Worm (Caenorhabditis elegans) whole organism, L2 larva: Measurements from ENCODE around the gene Y39H10B.3.
A peak's percentile ranks its signal among the peaks of the same experiment; 100 is the strongest.

Experiments
- C34F6.9 ChIP-seq: fragments of 150-350 bp; optimal IDR thresholded peaks from 2 replicates; lab custom pipeline; 2014; ENCODE audit warnings: missing biosample characterization, missing genetic modification characterization
- F13H6.1 ChIP-seq: sonication (generic microtip); optimal IDR thresholded peaks from 2 replicates; lab custom pipeline; 2016; ENCODE audit warnings: missing genetic modification characterization, missing compliant biosample characterization
- R02D3.7 ChIP-seq: fragments of 150-350 bp; optimal IDR thresholded peaks from 2 replicates; lab custom pipeline; 2014; ENCODE audit warnings: missing biosample characterization, missing genetic modification characterization
- Y55F3AM.14 ChIP-seq: fragments of 200-800 bp; sonication (Bioruptor generic); optimal IDR thresholded peaks from 2 replicates; lab custom pipeline; 2018; ENCODE audit warnings: mild to moderate bottlenecking, missing genetic modification characterization, missing compliant biosample characterization
- ZK546.5 ChIP-seq: sonication (generic microtip); optimal IDR thresholded peaks from 2 replicates; lab custom pipeline; 2017; ENCODE audit warnings: missing biosample characterization, missing genetic modification characterization
- alr-1 ChIP-seq: fragments of 150-350 bp; optimal IDR thresholded peaks from 2 replicates; lab custom pipeline; 2014; ENCODE audit warnings: missing biosample characterization, missing genetic modification characterization
- aly-2 ChIP-seq: fragments of 150-350 bp; optimal IDR thresholded peaks from 2 replicates; lab custom pipeline; 2014; ENCODE audit warnings: missing biosample characterization, missing genetic modification characterization
- ama-1 ChIP-seq: fragments of 150-350 bp; optimal IDR thresholded peaks from 2 replicates; lab custom pipeline; 2018; ENCODE audit warnings: inconsistent platforms
- blmp-1 ChIP-seq: sonication (generic microtip); optimal IDR thresholded peaks from 2 replicates; lab custom pipeline; 2017; ENCODE audit warnings: missing genetic modification characterization, mild to moderate bottlenecking, missing compliant biosample characterization, antibody characterized with exemption, moderate library complexity; ENCODE audit not compliant: insufficient read depth
- ceh-16 ChIP-seq: fragments of 150-350 bp; optimal IDR thresholded peaks from 2 replicates; lab custom pipeline; 2014; ENCODE audit warnings: missing biosample characterization, missing genetic modification characterization
- ceh-82 ChIP-seq: fragments of 150-350 bp; optimal IDR thresholded peaks from 2 replicates; lab custom pipeline; 2014; ENCODE audit warnings: missing biosample characterization, missing genetic modification characterization
- crh-2 ChIP-seq: sonication (generic microtip); optimal IDR thresholded peaks from 2 replicates; lab custom pipeline; 2017; ENCODE audit warnings: missing biosample characterization, missing genetic modification characterization
- dmd-4 ChIP-seq: sonication (generic microtip); optimal IDR thresholded peaks from 2 replicates; lab custom pipeline; 2017; ENCODE audit warnings: missing biosample characterization, missing genetic modification characterization
- egl-27 ChIP-seq: sonication (generic microtip); optimal IDR thresholded peaks from 3 replicates; lab custom pipeline; 2017; ENCODE audit warnings: missing biosample characterization, missing genetic modification reagents, missing genetic modification characterization
- elt-1 ChIP-seq: fragments of 150-350 bp; optimal IDR thresholded peaks from 2 replicates; lab custom pipeline; 2014; ENCODE audit warnings: missing biosample characterization, missing genetic modification characterization
- elt-3 ChIP-seq: sonication (generic microtip); optimal IDR thresholded peaks from 2 replicates; lab custom pipeline; 2017; ENCODE audit warnings: missing biosample characterization, missing genetic modification characterization
- fos-1 ChIP-seq: fragments of 150-350 bp; optimal IDR thresholded peaks from 2 replicates; lab custom pipeline; 2014; ENCODE audit warnings: missing biosample characterization, missing genetic modification characterization
- gmeb-1 ChIP-seq: fragments of 150-350 bp; optimal IDR thresholded peaks from 2 replicates; lab custom pipeline; 2014; ENCODE audit warnings: missing biosample characterization, missing genetic modification characterization
- lin-11 ChIP-seq: fragments of 150-350 bp; sonication (generic microtip); optimal IDR thresholded peaks from 2 replicates; lab custom pipeline; 2014; ENCODE audit warnings: missing biosample characterization, missing genetic modification characterization, inconsistent platforms, mixed read lengths
- lin-13 ChIP-seq: fragments of 150-350 bp; optimal IDR thresholded peaks from 2 replicates; lab custom pipeline; 2014; ENCODE audit warnings: missing biosample characterization, missing genetic modification reagents, missing genetic modification characterization
- lin-39 ChIP-seq: fragments of 150-350 bp; optimal IDR thresholded peaks from 2 replicates; lab custom pipeline; 2014; ENCODE audit warnings: missing biosample characterization, missing genetic modification reagents, missing genetic modification characterization
- lsy-2 ChIP-seq, 2 experiments: fragments of 150-350 bp in 1 of 2; sonication (generic microtip) in 1 of 2; optimal IDR thresholded peaks; 2 replicates each; lab custom pipeline; 2014 to 2017; ENCODE audit warnings: missing biosample characterization in 2 of 2, missing genetic modification characterization in 2 of 2
- mab-5 ChIP-seq: fragments of 150-350 bp; optimal IDR thresholded peaks from 2 replicates; lab custom pipeline; 2014; ENCODE audit warnings: missing biosample characterization, missing genetic modification characterization
- mbf-1 ChIP-seq: sonication (generic microtip); optimal IDR thresholded peaks from 2 replicates; lab custom pipeline; 2017; ENCODE audit warnings: missing biosample characterization, missing genetic modification characterization
- mdl-1 ChIP-seq, 2 experiments: fragments of 150-350 bp in 1 of 2; sonication (generic microtip) in 1 of 2; optimal IDR thresholded peaks; 2 replicates each; lab custom pipeline; 2017; ENCODE audit warnings: missing biosample characterization in 2 of 2, missing genetic modification characterization in 2 of 2
- nhr-10 ChIP-seq: sonication (generic microtip); optimal IDR thresholded peaks from 2 replicates; lab custom pipeline; 2017; ENCODE audit warnings: missing biosample characterization, missing genetic modification characterization
- nhr-11 ChIP-seq: fragments of 150-350 bp; optimal IDR thresholded peaks from 2 replicates; lab custom pipeline; 2014; ENCODE audit warnings: missing biosample characterization, missing genetic modification characterization
- nhr-12 ChIP-seq: fragments of 150-350 bp; optimal IDR thresholded peaks from 2 replicates; lab custom pipeline; 2014; ENCODE audit warnings: missing biosample characterization, missing genetic modification characterization
- nhr-129 ChIP-seq: fragments of 150-350 bp; optimal IDR thresholded peaks from 2 replicates; lab custom pipeline; 2014; ENCODE audit warnings: missing biosample characterization, missing genetic modification characterization
- nhr-21 ChIP-seq: fragments of 150-350 bp; optimal IDR thresholded peaks from 2 replicates; lab custom pipeline; 2014; ENCODE audit warnings: missing biosample characterization, missing genetic modification characterization
- nhr-23 ChIP-seq: fragments of 150-350 bp; optimal IDR thresholded peaks from 2 replicates; lab custom pipeline; 2014; ENCODE audit warnings: missing biosample characterization, missing genetic modification reagents, missing genetic modification characterization
- nhr-237 ChIP-seq: fragments of 150-350 bp; optimal IDR thresholded peaks from 2 replicates; lab custom pipeline; 2014; ENCODE audit warnings: missing biosample characterization, missing genetic modification characterization
- nhr-25 ChIP-seq: fragments of 150-350 bp; sonication (generic microtip); optimal IDR thresholded peaks from 3 replicates; lab custom pipeline; 2014; ENCODE audit warnings: missing biosample characterization, missing genetic modification characterization
- nhr-6 ChIP-seq: fragments of 150-350 bp; optimal IDR thresholded peaks from 2 replicates; lab custom pipeline; 2014; ENCODE audit warnings: missing biosample characterization, missing genetic modification characterization
- nhr-77 ChIP-seq: fragments of 150-350 bp; optimal IDR thresholded peaks from 2 replicates; lab custom pipeline; 2014; ENCODE audit warnings: missing biosample characterization, missing genetic modification characterization
- peb-1 ChIP-seq: fragments of 150-350 bp; optimal IDR thresholded peaks from 2 replicates; lab custom pipeline; 2014; ENCODE audit warnings: missing biosample characterization, missing genetic modification characterization
- sem-4 ChIP-seq: fragments of 150-350 bp; optimal IDR thresholded peaks from 2 replicates; lab custom pipeline; 2014; ENCODE audit warnings: missing biosample characterization, missing genetic modification reagents, missing genetic modification characterization
- skn-1 ChIP-seq: sonication (generic microtip); optimal IDR thresholded peaks from 2 replicates; lab custom pipeline; 2017; ENCODE audit warnings: missing biosample characterization, missing genetic modification characterization
- sma-3 ChIP-seq: sonication (generic microtip); optimal IDR thresholded peaks from 2 replicates; lab custom pipeline; 2016; ENCODE audit warnings: missing genetic modification reagents, missing genetic modification characterization, missing compliant biosample characterization
- sma-9 ChIP-seq, 2 experiments: fragments of 150-350 bp in 1 of 2; sonication (generic microtip) in 1 of 2; optimal IDR thresholded peaks; 2 replicates each; lab custom pipeline; 2014 to 2016; ENCODE audit warnings: missing genetic modification characterization in 2 of 2, mild to moderate bottlenecking in 1 of 2, missing biosample characterization in 1 of 2, missing compliant biosample characterization in 1 of 2, missing genetic modification reagents in 1 of 2, moderate library complexity in 1 of 2
- snpc-4 ChIP-seq: fragments of 150-350 bp; optimal IDR thresholded peaks from 2 replicates; lab custom pipeline; 2014; ENCODE audit warnings: missing biosample characterization, missing genetic modification characterization
- unc-39 ChIP-seq: fragments of 150-350 bp; optimal IDR thresholded peaks from 2 replicates; lab custom pipeline; 2014; ENCODE audit warnings: missing biosample characterization, missing genetic modification characterization
- unc-55 ChIP-seq: fragments of 150-350 bp; sonication (generic microtip); optimal IDR thresholded peaks from 3 replicates; lab custom pipeline; 2014; ENCODE audit warnings: missing biosample characterization, missing genetic modification reagents, missing genetic modification characterization
- unc-62 ChIP-seq: fragments of 150-350 bp; optimal IDR thresholded peaks from 2 replicates; lab custom pipeline; 2014; ENCODE audit warnings: missing biosample characterization, missing genetic modification reagents, missing genetic modification characterization
- zag-1 ChIP-seq: fragments of 150-350 bp; optimal IDR thresholded peaks from 2 replicates; lab custom pipeline; 2014; ENCODE audit warnings: missing biosample characterization, missing genetic modification characterization
- ztf-1 ChIP-seq: fragments of 200-800 bp; sonication (Bioruptor generic); conservative IDR thresholded peaks from 2 replicates; pipeline ENCODE4 v1.3.6; 2022; ENCODE audit warnings: missing genetic modification characterization, missing compliant biosample characterization
- ztf-11 ChIP-seq: sonication (generic microtip); optimal IDR thresholded peaks from 2 replicates; lab custom pipeline; 2017; ENCODE audit warnings: missing biosample characterization, missing genetic modification characterization
- ztf-4 ChIP-seq: fragments of 150-350 bp; optimal IDR thresholded peaks from 2 replicates; lab custom pipeline; 2014; ENCODE audit warnings: missing biosample characterization, missing genetic modification characterization

Y39H10B.3 gene

DNA sequence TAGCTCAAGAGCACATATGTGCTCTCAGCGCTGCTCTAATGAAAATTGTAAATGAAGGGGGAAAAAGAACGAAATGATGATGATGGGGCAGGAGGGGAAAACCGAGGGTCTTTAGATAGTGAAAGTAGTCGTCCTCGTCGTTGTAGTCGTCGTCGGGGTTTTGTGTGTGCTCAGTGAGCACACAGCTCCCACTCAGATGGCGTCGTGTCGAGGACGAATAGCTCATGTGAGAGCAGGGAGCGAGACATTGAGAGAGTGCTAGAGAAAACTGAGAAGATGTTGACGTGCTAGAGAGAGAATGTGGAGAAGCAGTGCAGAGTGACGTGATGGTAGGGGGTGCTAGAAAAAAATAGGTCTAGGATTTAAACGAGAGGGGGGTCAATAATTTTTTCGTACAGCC is 47.2 kb downstream of the Y39H10B.3 start:
- TF ChIP-seq nhr-25 (tag; lab: Kevin White, UChicago) (no peak), snpc-4 (tag; lab: Kevin White, UChicago) (no peak), elt-1 (no peak), dmd-4 (tag; lab: Kevin White, UChicago) (no peak), aly-2 (tag; lab: Kevin White, UChicago) (no peak), nhr-21 (peak; percentile 10), lin-39 (tag; lab: Kevin White, UChicago) (no peak), mdl-1 (tag; optimal IDR thresholded peaks at IDR 0.05; lab: Kevin White, UChicago) (peak; percentile 29 to 44), sma-3 (GFP tag; lab: Kevin White, UChicago) (no peak), egl-27 (tag; lab: Kevin White, UChicago) (peak; percentile 32), peb-1 (tag; lab: Kevin White, UChicago) (no peak), mbf-1 (tag; lab: Kevin White, UChicago) (no peak), crh-2 (tag; lab: Kevin White, UChicago) (peak; percentile 39), skn-1 (tag; lab: Kevin White, UChicago) (no peak), sma-9 (GFP tag; optimal IDR thresholded peaks at IDR 0.05; lab: Kevin White, UChicago) (peak; percentile 30), sma-9 (tag; optimal IDR thresholded peaks at IDR 0.05; lab: Kevin White, UChicago) (no peak), nhr-237 (tag; lab: Kevin White, UChicago) (no peak), mab-5 (tag; lab: Kevin White, UChicago) (no peak), ztf-1 (no peak), fos-1 (tag; lab: Kevin White, UChicago) (peak; percentile 2), blmp-1 (tag; lab: Kevin White, UChicago) (no peak), ceh-82 (tag; lab: Kevin White, UChicago) (no peak), nhr-6 (peak; percentile 44), gmeb-1 (no peak), lin-11 (tag; lab: Kevin White, UChicago) (peak; percentile 38), Y55F3AM.14 (GFP tag; lab: Kevin White, UChicago) (no peak), nhr-12 (no peak), R02D3.7 (tag; lab: Kevin White, UChicago) (no peak), nhr-77 (tag; lab: Kevin White, UChicago) (no peak), unc-55 (peak; percentile 58), F13H6.1 (tag; lab: Kevin White, UChicago) (peak; percentile 43), C34F6.9 (tag; lab: Kevin White, UChicago) (peak; percentile 69), nhr-10 (tag; lab: Kevin White, UChicago) (no peak), ztf-11 (tag; lab: Kevin White, UChicago) (no peak), nhr-129 (tag; lab: Kevin White, UChicago) (peak; percentile 69), ZK546.5 (no peak), ama-1 (lab: Kevin White, UChicago) (peak; percentile 37), sem-4 (peak; percentile 3), lin-13 (peak; percentile 31), zag-1 (tag; lab: Kevin White, UChicago) (peak; percentile 61), unc-39 (no peak), alr-1 (tag; lab: Kevin White, UChicago) (no peak), unc-62 (GFP tag; lab: Kevin White, UChicago) (no peak), lsy-2 (tag; optimal IDR thresholded peaks at IDR 0.05; lab: Kevin White, UChicago) (peak in 1 of 2 experiments; percentile 72), elt-3 (no peak), nhr-23 (tag; lab: Kevin White, UChicago) (no peak), ceh-16 (tag; lab: Kevin White, UChicago) (no peak), ztf-4 (tag; lab: Kevin White, UChicago) (no peak), nhr-11 (tag; lab: Kevin White, UChicago) (no peak)
- TF ChIP-seq, all 48 proteins: peak for 17
